Worm (Caenorhabditis elegans): ENCODE measurements around the gene ifb-2.

ifb-2 gene

ce11 chrII:5719848-5720247 is 30.1 kb upstream of the ifb-2 start, which contains the start of gene damt-1:
Gene damt-1 (plus strand): TSS chrII:5720148.
- TF ChIP-seq unc-42 (tag; optimal IDR thresholded peaks at IDR 0.05) (no peak), pha-2 (tag; optimal IDR thresholded peaks at IDR 0.05) (no peak), lin-11 (tag; optimal IDR thresholded peaks at IDR 0.05) (no peak), ztf-16 (tag; optimal IDR thresholded peaks at IDR 0.05) (no peak), C38D4.7 (GFP tag; optimal IDR thresholded peaks at IDR 0.05) (no peak), ets-4 (tag; optimal IDR thresholded peaks at IDR 0.05) (no peak), ceh-48 (tag; optimal IDR thresholded peaks at IDR 0.05) (no peak), odd-2 (tag; optimal IDR thresholded peaks at IDR 0.05) (no peak), syd-9 (tag; optimal IDR thresholded peaks at IDR 0.05) (no peak), nfya-1 (tag; optimal IDR thresholded peaks at IDR 0.05) (no peak), fkh-6 (tag; optimal IDR thresholded peaks at IDR 0.05) (no peak), zip-5 (tag; optimal IDR thresholded peaks at IDR 0.05) (no peak), fkh-10 (GFP tag; optimal IDR thresholded peaks at IDR 0.05) (no peak), K02D7.2 (tag; optimal IDR thresholded peaks at IDR 0.05) (no peak), pat-9 (tag; optimal IDR thresholded peaks at IDR 0.05) (no peak), ref-2 (tag; optimal IDR thresholded peaks at IDR 0.05) (no peak)

ce11 chrII:5725094-5725493 is 24.9 kb upstream of the ifb-2 start:
- TF ChIP-seq sdc-2 (tag; optimal IDR thresholded peaks at IDR 0.05) (no peak), che-1 (tag; optimal IDR thresholded peaks at IDR 0.05) (no peak), ceh-2 (tag; optimal IDR thresholded peaks at IDR 0.05) (no peak), Y22D7AL.16 (tag; optimal IDR thresholded peaks at IDR 0.05) (no peak), madf-2 (tag; optimal IDR thresholded peaks at IDR 0.05) (no peak), pat-9 (tag; optimal IDR thresholded peaks at IDR 0.05) (no peak), ztf-16 (tag; optimal IDR thresholded peaks at IDR 0.05) (no peak), ceh-19 (GFP tag; optimal IDR thresholded peaks at IDR 0.05) (peak; percentile 31), ceh-22 (tag; optimal IDR thresholded peaks at IDR 0.05) (no peak), pag-3 (tag; optimal IDR thresholded peaks at IDR 0.05; ENCODE audit: borderline replicate concordance) (no peak), fkh-6 (tag; optimal IDR thresholded peaks at IDR 0.05) (no peak), nhr-11 (tag; optimal IDR thresholded peaks at IDR 0.05) (no peak), F13H6.1 (tag; optimal IDR thresholded peaks at IDR 0.05) (no peak), ceh-18 (tag; optimal IDR thresholded peaks at IDR 0.05) (peak; percentile 22), npax-4 (tag; optimal IDR thresholded peaks at IDR 0.05) (no peak), ttx-3 (tag; optimal IDR thresholded peaks at IDR 0.05) (no peak), lim-6 (tag; optimal IDR thresholded peaks at IDR 0.05) (no peak), pqm-1 (tag; optimal IDR thresholded peaks at IDR 0.05) (no peak), eyg-1 (tag; optimal IDR thresholded peaks at IDR 0.05) (no peak), hlh-30 (tag; optimal IDR thresholded peaks at IDR 0.05; ENCODE audit: insufficient read depth) (no peak), syd-9 (tag; optimal IDR thresholded peaks at IDR 0.05) (no peak), ceh-48 (tag; optimal IDR thresholded peaks at IDR 0.05) (peak; percentile 76), nfya-1 (tag; optimal IDR thresholded peaks at IDR 0.05) (peak; percentile 36), elt-2 (tag; optimal IDR thresholded peaks at IDR 0.05) (no peak), tbx-2 (tag; optimal IDR thresholded peaks at IDR 0.05) (peak; percentile 29), ceh-31 (tag; optimal IDR thresholded peaks at IDR 0.05) (peak; percentile 78), ceh-9 (tag; optimal IDR thresholded peaks at IDR 0.05) (no peak), hlh-8 (tag; optimal IDR thresholded peaks at IDR 0.05) (no peak), ceh-34 (tag; optimal IDR thresholded peaks at IDR 0.05) (no peak), nhr-232 (tag; optimal IDR thresholded peaks at IDR 0.05) (no peak), hlh-15 (tag; optimal IDR thresholded peaks at IDR 0.05) (no peak), C08G9.2 (tag; optimal IDR thresholded peaks at IDR 0.05) (no peak), pha-2 (tag; optimal IDR thresholded peaks at IDR 0.05) (no peak), sox-2 (GFP tag; IDR thresholded peaks at IDR 0.05) (no peak), unc-3 (GFP tag; conservative IDR thresholded peaks at IDR 0.05) (no peak), unc-3 (tag; optimal IDR thresholded peaks at IDR 0.05) (no peak), fax-1 (tag; optimal IDR thresholded peaks at IDR 0.05) (no peak), T23F11.4 (GFP tag; optimal IDR thresholded peaks at IDR 0.05) (no peak), ceh-14 (tag; optimal IDR thresholded peaks at IDR 0.05) (no peak), C38D4.7 (GFP tag; optimal IDR thresholded peaks at IDR 0.05) (no peak), odd-2 (tag; optimal IDR thresholded peaks at IDR 0.05) (no peak), zip-5 (tag; optimal IDR thresholded peaks at IDR 0.05) (no peak), unc-42 (tag; optimal IDR thresholded peaks at IDR 0.05) (peak; percentile 81)
